Fruit fly (Drosophila melanogaster) whole organism, embryonic: ENCODE data around the gene Ant2.
A peak's percentile ranks its signal among the peaks of the same experiment; 100 is the strongest.

Experiments
- Awh ChIP-seq: fragments of 200-800 bp; sonication (Bioruptor generic); IDR thresholded peaks from 2 replicates; pipeline ENCODE4, ENCODE4 v1.3.6; 2022; ENCODE audit warnings: missing biosample characterization, missing genetic modification characterization
- BtbVII ChIP-seq: fragments of 200-800 bp; sonication (Bioruptor generic); optimal IDR thresholded peaks from 3 replicates; lab custom pipeline; 2017; ENCODE audit warnings: missing biosample characterization, mild to moderate bottlenecking, missing genetic modification characterization
- CG10321 ChIP-seq: fragments of 200-800 bp; sonication (Bioruptor generic); IDR thresholded peaks from 2 replicates; pipeline ENCODE4 v1.3.6; 2022; ENCODE audit warnings: missing biosample characterization, missing genetic modification characterization
- CG10366 ChIP-seq: fragments of 200-800 bp; sonication (Bioruptor generic); IDR thresholded peaks from 2 replicates; pipeline ENCODE4 v1.3.6; 2022; ENCODE audit warnings: missing biosample characterization, missing genetic modification characterization
- CG12769 ChIP-seq: fragments of 200-800 bp; sonication (Bioruptor generic); optimal IDR thresholded peaks from 2 replicates; lab custom pipeline; 2019; ENCODE audit warnings: missing biosample characterization, mild to moderate bottlenecking, missing genetic modification characterization, moderate library complexity
- CG13624 ChIP-seq: fragments of 200-800 bp; sonication (Bioruptor generic); optimal IDR thresholded peaks from 2 replicates; lab custom pipeline; 2016; ENCODE audit warnings: missing biosample characterization, missing genetic modification characterization
- CG14667 ChIP-seq: fragments of 200-800 bp; sonication (Bioruptor generic); IDR thresholded peaks from 2 replicates; pipeline ENCODE4 v1.3.6; 2022; ENCODE audit warnings: missing biosample characterization, missing genetic modification characterization
- CG15073 ChIP-seq: fragments of 200-800 bp; sonication (Bioruptor generic); optimal IDR thresholded peaks from 2 replicates; lab custom pipeline; 2016; ENCODE audit warnings: missing biosample characterization, missing genetic modification characterization
- CG15479 ChIP-seq: fragments of 200-800 bp; sonication (Bioruptor generic); optimal IDR thresholded peaks from 3 replicates; lab custom pipeline; 2019; ENCODE audit warnings: missing biosample characterization, mild to moderate bottlenecking, missing genetic modification characterization, moderate library complexity
- CG17328 ChIP-seq: fragments of 200-800 bp; sonication (Bioruptor generic); IDR thresholded peaks from 2 replicates; pipeline ENCODE4 v1.3.6; 2022; ENCODE audit warnings: missing biosample characterization, missing genetic modification characterization
- CG2199 ChIP-seq: fragments of 200-800 bp; sonication (Bioruptor generic); IDR thresholded peaks from 3 replicates; pipeline ENCODE4 v1.3.6; 2022; ENCODE audit warnings: missing biosample characterization, missing genetic modification characterization
- CG30431 ChIP-seq: fragments of 200-800 bp; sonication (Bioruptor generic); optimal IDR thresholded peaks from 2 replicates; lab custom pipeline; 2017; ENCODE audit warnings: missing biosample characterization, missing genetic modification characterization
- CG32772 ChIP-seq: fragments of 200-800 bp; sonication (Bioruptor generic); IDR thresholded peaks from 2 replicates; pipeline ENCODE4 v1.3.6; 2022; ENCODE audit warnings: missing biosample characterization, missing genetic modification characterization
- CG3407 ChIP-seq: fragments of 200-800 bp; sonication (Bioruptor generic); optimal IDR thresholded peaks from 2 replicates; lab custom pipeline; 2018; ENCODE audit warnings: missing biosample characterization, mild to moderate bottlenecking, missing genetic modification characterization
- CG3726 ChIP-seq: fragments of 200-800 bp; sonication (Bioruptor generic); IDR thresholded peaks from 3 replicates; pipeline ENCODE4, ENCODE4 v1.3.6; 2022; ENCODE audit warnings: missing biosample characterization, missing genetic modification characterization
- CG3838 ChIP-seq: fragments of 200-800 bp; sonication (Bioruptor generic); optimal IDR thresholded peaks from 3 replicates; lab custom pipeline; 2016; ENCODE audit warnings: missing biosample characterization, missing genetic modification characterization
- CG4360 ChIP-seq: fragments of 200-800 bp; sonication (Bioruptor generic); IDR thresholded peaks from 2 replicates; pipeline ENCODE4 v1.3.6; 2022; ENCODE audit warnings: missing biosample characterization, missing genetic modification characterization
- CG4424 ChIP-seq: fragments of 200-800 bp; sonication (Bioruptor generic); optimal IDR thresholded peaks from 3 replicates; lab custom pipeline; 2016; ENCODE audit warnings: missing biosample characterization, missing genetic modification characterization
- CG6654 ChIP-seq: fragments of 200-800 bp; sonication (Bioruptor generic); optimal IDR thresholded peaks from 2 replicates; lab custom pipeline; 2017; ENCODE audit warnings: missing biosample characterization, mild to moderate bottlenecking, missing genetic modification characterization
- ERR ChIP-seq: fragments of 200-800 bp; sonication (Bioruptor generic); optimal IDR thresholded peaks from 2 replicates; lab custom pipeline; 2016; ENCODE audit warnings: missing biosample characterization, missing genetic modification characterization
- Elba2 ChIP-seq: fragments of 200-800 bp; sonication (Bioruptor generic); optimal IDR thresholded peaks from 3 replicates; lab custom pipeline; 2016; ENCODE audit warnings: missing biosample characterization, missing genetic modification characterization
- H15 ChIP-seq: fragments of 200-800 bp; sonication (Bioruptor generic); IDR thresholded peaks from 3 replicates; pipeline ENCODE4 v1.3.6; 2022; ENCODE audit warnings: missing biosample characterization, missing genetic modification characterization
- HLH54F ChIP-seq: fragments of 200-800 bp; sonication (Bioruptor generic); optimal IDR thresholded peaks from 3 replicates; lab custom pipeline; 2016; ENCODE audit warnings: missing biosample characterization, missing genetic modification characterization
- Hmx ChIP-seq: fragments of 200-800 bp; sonication (Bioruptor generic); optimal IDR thresholded peaks from 2 replicates; lab custom pipeline; 2016; ENCODE audit warnings: missing biosample characterization, missing genetic modification characterization
- Lhr ChIP-seq: fragments of 200-800 bp; sonication (Bioruptor generic); optimal IDR thresholded peaks from 3 replicates; lab custom pipeline; 2017; ENCODE audit warnings: mild to moderate bottlenecking, missing biosample characterization, missing genetic modification reagents, missing genetic modification characterization
- Med ChIP-seq: fragments of 200-800 bp; sonication (Bioruptor generic); peaks from one replicate; lab custom pipeline; 2016; ENCODE audit warnings: missing biosample characterization, missing genetic modification characterization, mild to moderate bottlenecking, inconsistent platforms, moderate library complexity
- Nf-YB ChIP-seq: fragments of 200-800 bp; sonication (Bioruptor generic); optimal IDR thresholded peaks from 3 replicates; lab custom pipeline; 2019; ENCODE audit warnings: missing biosample characterization, mild to moderate bottlenecking, missing genetic modification characterization, moderate library complexity
- Optix ChIP-seq: fragments of 200-800 bp; sonication (Bioruptor generic); IDR thresholded peaks from 3 replicates; pipeline ENCODE4 v1.3.6; 2022; ENCODE audit warnings: missing biosample characterization, missing genetic modification characterization
- PHDP ChIP-seq: fragments of 200-800 bp; sonication (Bioruptor generic); optimal IDR thresholded peaks from 3 replicates; lab custom pipeline; 2018; ENCODE audit warnings: missing biosample characterization, mild to moderate bottlenecking, missing genetic modification characterization, moderate library complexity
- Stat92E ChIP-seq, 3 experiments: fragments of >200 bp in 2 of 3; fragments of 200-800 bp in 1 of 3; sonication (Bioruptor generic) in 1 of 3; optimal IDR thresholded peaks; 2 replicates each; lab custom pipeline; 2017 to 2019; ENCODE audit warnings: missing biosample characterization in 3 of 3, missing genetic modification characterization in 3 of 3, mild to moderate bottlenecking in 1 of 3, moderate library complexity in 1 of 3
- Trl ChIP-seq, 3 experiments: fragments of >200 bp in 2 of 3; fragments of 200-800 bp in 1 of 3; sonication (Bioruptor generic) in 1 of 3; optimal IDR thresholded peaks; 2 replicates in 1 of 3; 3 replicates in 2 of 3; lab custom pipeline; 2016 to 2017; ENCODE audit warnings: missing biosample characterization in 1 of 3, missing genetic modification characterization in 1 of 3
- Usf ChIP-seq: fragments of 200-800 bp; sonication (Bioruptor generic); optimal IDR thresholded peaks from 2 replicates; lab custom pipeline; 2017; ENCODE audit warnings: missing genotype, missing biosample characterization, missing genetic modification characterization
- ab ChIP-seq: fragments of 200-800 bp; sonication (Bioruptor generic); optimal IDR thresholded peaks from 2 replicates; lab custom pipeline; 2016; ENCODE audit warnings: missing biosample characterization, missing genetic modification characterization
- bowl ChIP-seq: fragments of 200-800 bp; sonication (Bioruptor generic); IDR thresholded peaks from 2 replicates; pipeline ENCODE4 v1.3.6; 2022; ENCODE audit warnings: missing biosample characterization, missing genetic modification characterization
- cad ChIP-seq: fragments of >200 bp; optimal IDR thresholded peaks from 2 replicates; lab custom pipeline; 2017; ENCODE audit warnings: missing biosample characterization, missing genetic modification characterization
- cg ChIP-seq: fragments of 200-800 bp; sonication (Bioruptor generic); optimal IDR thresholded peaks from 3 replicates; lab custom pipeline; 2019; ENCODE audit warnings: missing biosample characterization, mild to moderate bottlenecking, missing genetic modification characterization, moderate library complexity
- chinmo ChIP-seq: fragments of 200-800 bp; sonication (Bioruptor generic); IDR thresholded peaks from 4 replicates; pipeline ENCODE4 v1.3.6; 2022; ENCODE audit warnings: missing biosample characterization, missing genetic modification characterization; ENCODE audit not compliant: partially characterized antibody
- ci ChIP-seq: fragments of 200-800 bp; sonication (Bioruptor generic); IDR thresholded peaks from 3 replicates; pipeline ENCODE4 v1.3.6; 2022; ENCODE audit warnings: missing biosample characterization, missing genetic modification characterization
- crol ChIP-seq: fragments of 200-800 bp; sonication (Bioruptor generic); IDR thresholded peaks from 2 replicates; pipeline ENCODE4 v1.3.6; 2022; ENCODE audit warnings: missing biosample characterization, missing genetic modification characterization
- da ChIP-seq: fragments of 200-800 bp; sonication (Bioruptor generic); optimal IDR thresholded peaks from 2 replicates; lab custom pipeline; 2016; ENCODE audit warnings: missing biosample characterization, missing genetic modification characterization
- hbn ChIP-seq: fragments of 200-800 bp; sonication (Bioruptor generic); IDR thresholded peaks from 2 replicates; pipeline ENCODE4 v1.3.6; 2022; ENCODE audit warnings: missing biosample characterization, missing genetic modification characterization; ENCODE audit not compliant: partially characterized antibody
- insv ChIP-seq, 2 experiments: fragments of 200-800 bp; sonication (Bioruptor generic); optimal IDR thresholded peaks; 3 replicates each; lab custom pipeline; 2016 to 2018; ENCODE audit warnings: missing biosample characterization in 2 of 2, missing genetic modification characterization in 2 of 2
- lbe ChIP-seq: fragments of 200-800 bp; sonication (Bioruptor generic); optimal IDR thresholded peaks from 2 replicates; lab custom pipeline; 2016; ENCODE audit warnings: missing biosample characterization, mild to moderate bottlenecking, missing genetic modification characterization
- lov ChIP-seq, 2 experiments: fragments of 200-800 bp in 1 of 2; fragments of >200 bp in 1 of 2; sonication (Bioruptor generic) in 1 of 2; IDR thresholded peaks in 1 of 2; optimal IDR thresholded peaks in 1 of 2; 2 replicates in 1 of 2; 3 replicates in 1 of 2; pipeline versions ENCODE4 v1.3.6 to Lab custom; 2017 to 2022; ENCODE audit warnings: missing biosample characterization in 1 of 2, missing genetic modification characterization in 1 of 2
- pros ChIP-seq: fragments of 200-800 bp; sonication (Bioruptor generic); optimal IDR thresholded peaks from 3 replicates; lab custom pipeline; 2019; ENCODE audit warnings: missing biosample characterization, mild to moderate bottlenecking, missing genetic modification characterization, moderate library complexity
- tll ChIP-seq, 2 experiments: fragments of 200-800 bp in 1 of 2; fragments of >200 bp in 1 of 2; sonication (Bioruptor generic) in 1 of 2; optimal IDR thresholded peaks; 2 replicates each; lab custom pipeline; 2017 to 2019; ENCODE audit warnings: missing biosample characterization in 2 of 2, missing genetic modification characterization in 2 of 2, mild to moderate bottlenecking in 1 of 2, moderate library complexity in 1 of 2
- toy ChIP-seq: fragments of 200-800 bp; sonication (Bioruptor generic); IDR thresholded peaks from 2 replicates; pipeline ENCODE4 v1.3.6; 2022; ENCODE audit warnings: missing biosample characterization, missing genetic modification characterization
- wek ChIP-seq: fragments of 200-800 bp; sonication (Bioruptor generic); optimal IDR thresholded peaks from 3 replicates; lab custom pipeline; 2018; ENCODE audit warnings: missing biosample characterization, mild to moderate bottlenecking, missing genetic modification characterization, moderate library complexity

Ant2 gene

DNA sequence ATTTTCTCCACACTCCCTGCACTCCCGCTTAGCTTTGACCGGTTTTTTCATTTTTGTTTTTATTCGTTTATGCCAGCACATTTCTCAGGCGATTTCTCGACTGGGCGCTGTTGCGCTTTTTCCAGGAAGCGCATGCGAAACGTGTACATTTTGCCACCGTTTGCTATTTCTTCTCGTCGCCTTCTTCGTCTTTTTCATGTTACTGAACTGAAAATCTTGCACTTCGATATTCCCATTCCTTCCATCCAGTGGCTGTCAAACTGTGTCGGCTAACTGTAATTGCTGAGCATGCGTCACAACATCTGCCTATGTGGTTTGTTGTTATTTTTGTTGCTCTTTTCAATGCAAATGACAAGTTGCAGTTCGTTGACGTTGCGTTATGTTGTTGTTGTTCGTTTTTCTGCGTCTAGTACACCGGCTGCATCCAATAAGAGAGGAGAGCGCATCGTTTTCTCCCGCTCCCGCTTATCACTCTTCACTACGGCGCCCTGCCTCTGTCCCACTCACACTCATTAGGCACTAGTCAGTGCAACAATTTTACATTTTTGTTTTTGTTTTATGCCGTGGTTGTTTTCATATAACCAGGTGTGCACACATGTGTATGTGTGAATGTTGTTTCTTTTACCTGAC is 15.2 kb upstream of the Ant2 start:
- TF ChIP-seq ERR (GFP tag; lab: Kevin White, UChicago) (no peak), Usf (GFP tag; lab: Kevin White, UChicago) (no peak), bowl (GFP tag; lab: Robert Waterston, UW) (no peak), CG3407 (GFP tag; lab: Kevin White, UChicago) (no peak), CG13624 (no peak), CG15479 (GFP tag; lab: Kevin White, UChicago) (peak; percentile 59), BtbVII (GFP tag; lab: Kevin White, UChicago) (no peak), cg (peak; percentile 41), Nf-YB (GFP tag; lab: Kevin White, UChicago) (peak; percentile 76), toy (no peak), chinmo (peak; percentile 66; the same call in 1 of the 4 replicates), CG4424 (GFP tag; lab: Kevin White, UChicago) (no peak), Stat92E (GFP tag; optimal IDR thresholded peaks at IDR 0.05; lab: Kevin White, UChicago) (peak in 1 of 3 experiments; percentile 66), lov (optimal IDR thresholded peaks at IDR 0.05; lab: Kevin White, UChicago) (no peak), lov (GFP tag; IDR thresholded peaks at IDR 0.05; lab: Robert Waterston, UW) (no peak), Elba2 (GFP tag; lab: Kevin White, UChicago) (peak; percentile 68), hbn (GFP tag; lab: Robert Waterston, UW) (no peak), tll (GFP tag; optimal IDR thresholded peaks at IDR 0.05; lab: Kevin White, UChicago) (peak in 1 of 2 experiments; percentile 61), cad (peak; percentile 35), CG32772 (GFP tag; lab: Robert Waterston, UW) (no peak), Lhr (GFP tag; lab: Kevin White, UChicago) (no peak), pros (GFP tag; lab: Kevin White, UChicago) (no peak), ci (peak; percentile 40; the same call in 1 of the 3 replicates), Med (GFP tag; lab: Kevin White, UChicago) (peak; percentile 7), CG14667 (GFP tag; lab: Robert Waterston, UW) (no peak), crol (peak; percentile 29; the same call in 1 of the 2 replicates), CG3838 (GFP tag; lab: Kevin White, UChicago) (peak; percentile 28), ab (GFP tag; lab: Kevin White, UChicago) (no peak), CG3726 (GFP tag; lab: Robert Waterston, UW) (no peak), CG10321 (GFP tag; lab: Robert Waterston, UW) (0 out of 2 replicates have a peak, but pooled peaks have one; percentile 5), CG6654 (peak; percentile 95), lbe (GFP tag; lab: Kevin White, UChicago) (no peak), Trl (optimal IDR thresholded peaks at IDR 0.05; lab: Kevin White, UChicago) (peak; percentile 34 to 64), Trl (GFP tag; optimal IDR thresholded peaks at IDR 0.05; lab: Kevin White, UChicago) (no peak), da (peak; percentile 17), PHDP (tag; lab: Kevin White, UChicago) (no peak), HLH54F (GFP tag; lab: Kevin White, UChicago) (no peak), Hmx (GFP tag; lab: Kevin White, UChicago) (no peak), CG10366 (GFP tag; lab: Robert Waterston, UW) (no peak), CG17328 (GFP tag; lab: Robert Waterston, UW) (no peak), CG12769 (tag; lab: Kevin White, UChicago) (no peak), wek (GFP tag; lab: Kevin White, UChicago) (no peak), insv (GFP tag; optimal IDR thresholded peaks at IDR 0.05; lab: Kevin White, UChicago) (peak in 1 of 2 experiments; percentile 51), H15 (GFP tag; lab: Robert Waterston, UW) (no peak), CG2199 (GFP tag; lab: Robert Waterston, UW) (peak; percentile 47; the same call in 1 of the 3 replicates), Optix (no peak), CG15073 (GFP tag; lab: Kevin White, UChicago) (no peak), Awh (GFP tag; lab: Robert Waterston, UW) (no peak), CG4360 (GFP tag; lab: Robert Waterston, UW) (peak; percentile 89), CG30431 (GFP tag; lab: Kevin White, UChicago) (no peak)
- TF ChIP-seq, all 482 proteins: peak for 19
